Worm (Caenorhabditis elegans): ENCODE measurements around the gene srbc-20.

ce11 chrV:2183162-2183561, 36.3 kb downstream of the srbc-20 start, which contains the start of gene cyp-33C2:
- TF ChIP-seq nhr-25 (tag; optimal IDR thresholded peaks at IDR 0.05): no peak
- TF ChIP-seq gmeb-1 (tag; optimal IDR thresholded peaks at IDR 0.05): no peak
- no peak for TF ChIP-seq snpc-4 (tag; optimal IDR thresholded peaks at IDR 0.05)
- TF ChIP-seq skn-1 (tag; optimal IDR thresholded peaks at IDR 0.05): no peak
- TF ChIP-seq blmp-1 (tag; optimal IDR thresholded peaks at IDR 0.05; ENCODE audit: insufficient read depth): no peak
- no peak for TF ChIP-seq lin-11 (tag; optimal IDR thresholded peaks at IDR 0.05)
